Worm (Caenorhabditis elegans) whole organism, L2 larva: ENCODE results near the gene Y105C5B.1.

Experiments
- alr-1 ChIP-seq: fragments of 150-350 bp; optimal IDR thresholded peaks from 2 replicates; lab custom pipeline; 2014; ENCODE audit warnings: missing biosample characterization, missing genetic modification characterization
- dmd-4 ChIP-seq: sonication (generic microtip); optimal IDR thresholded peaks from 2 replicates; lab custom pipeline; 2017; ENCODE audit warnings: missing biosample characterization, missing genetic modification characterization

DNA sequence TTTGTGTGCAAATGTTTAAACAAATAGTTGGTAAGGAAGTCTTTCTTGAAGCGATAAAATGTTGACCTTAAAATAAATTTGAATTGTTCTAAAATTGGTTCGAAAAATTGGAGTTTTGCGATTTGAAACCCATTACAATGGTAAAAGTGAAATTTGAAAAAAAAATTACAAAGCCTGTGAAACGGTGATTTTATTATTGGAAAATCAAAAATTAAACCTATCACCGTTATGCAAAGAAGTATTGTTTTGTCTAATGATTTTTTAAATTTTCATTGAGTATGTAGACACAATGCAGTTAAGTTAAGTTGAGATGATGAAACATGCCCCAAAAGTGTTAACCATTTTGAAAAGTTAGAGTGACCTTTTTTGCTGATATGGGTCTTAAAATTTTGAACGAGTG lies 24.4 kb downstream of the Y105C5B.1 start:
- TF ChIP-seq alr-1 (tag; lab: Kevin White, UChicago) (no peak), dmd-4 (tag; lab: Kevin White, UChicago) (no peak)
